Fruit fly (Drosophila melanogaster) whole organism, embryonic: ENCODE results near the gene KP78a.

Source experiments
- Abd-B ChIP-seq: fragments of 200-800 bp; sonication (Bioruptor generic); optimal IDR thresholded peaks from 2 replicates; lab custom pipeline; 2018; ENCODE audit warnings: missing biosample characterization, mild to moderate bottlenecking, missing genetic modification characterization, moderate library complexity
- Atf-2 ChIP-seq: fragments of 200-800 bp; sonication (Bioruptor generic); optimal IDR thresholded peaks from 2 replicates; lab custom pipeline; 2016; ENCODE audit warnings: missing biosample characterization, missing genetic modification characterization
- CG10274 ChIP-seq: fragments of 200-800 bp; sonication (Bioruptor generic); optimal IDR thresholded peaks from 3 replicates; lab custom pipeline; 2017; ENCODE audit warnings: missing biosample characterization, mild to moderate bottlenecking, missing genetic modification characterization
- CG10654 ChIP-seq: fragments of 200-800 bp; sonication (Bioruptor generic); optimal IDR thresholded peaks from 2 replicates; lab custom pipeline; 2016; ENCODE audit warnings: missing biosample characterization, missing genetic modification characterization
- CG11085 ChIP-seq: fragments of 200-800 bp; sonication (Bioruptor generic); IDR thresholded peaks from 2 replicates; pipeline ENCODE4 v1.3.6; 2022; ENCODE audit warnings: missing biosample characterization, missing genetic modification characterization
- CG11247 ChIP-seq: fragments of 200-800 bp; sonication (Bioruptor generic); IDR thresholded peaks from 2 replicates; pipeline ENCODE4 v1.3.6; 2022; ENCODE audit warnings: missing biosample characterization, missing genetic modification characterization
- CG12219 ChIP-seq: fragments of 200-800 bp; sonication (Bioruptor generic); optimal IDR thresholded peaks from 3 replicates; lab custom pipeline; 2018; ENCODE audit warnings: missing biosample characterization, mild to moderate bottlenecking, missing genetic modification characterization
- CG13424 ChIP-seq: fragments of 200-800 bp; sonication (Bioruptor generic); optimal IDR thresholded peaks from 2 replicates; lab custom pipeline; 2019; ENCODE audit warnings: missing biosample characterization, mild to moderate bottlenecking, missing genetic modification characterization, moderate library complexity
- CG14441 ChIP-seq: fragments of 200-800 bp; sonication (Bioruptor generic); IDR thresholded peaks from 2 replicates; pipeline ENCODE4 v1.3.6; 2022; ENCODE audit warnings: missing biosample characterization, missing genetic modification characterization
- CG1529 ChIP-seq: fragments of 200-800 bp; sonication (Bioruptor generic); optimal IDR thresholded peaks from 3 replicates; lab custom pipeline; 2018; ENCODE audit warnings: missing biosample characterization, missing genetic modification characterization
- CG16779 ChIP-seq: fragments of 200-800 bp; sonication (Bioruptor generic); IDR thresholded peaks from 2 replicates; pipeline ENCODE4 v1.3.6; 2022; ENCODE audit warnings: missing biosample characterization, missing genetic modification characterization
- CG17186 ChIP-seq: fragments of 200-800 bp; sonication (Bioruptor generic); optimal IDR thresholded peaks from 3 replicates; lab custom pipeline; 2017; ENCODE audit warnings: missing biosample characterization, missing genetic modification reagents, missing genetic modification characterization
- CG17385 ChIP-seq: fragments of 200-800 bp; sonication (Bioruptor generic); optimal IDR thresholded peaks from 3 replicates; lab custom pipeline; 2018; ENCODE audit warnings: missing biosample characterization, mild to moderate bottlenecking, missing genetic modification characterization
- CG17612 ChIP-seq: fragments of 200-800 bp; sonication (Bioruptor generic); IDR thresholded peaks from 2 replicates; pipeline ENCODE4 v1.3.6; 2022; ENCODE audit warnings: missing biosample characterization, missing genetic modification characterization
- CG2120 ChIP-seq: fragments of 200-800 bp; sonication (Bioruptor generic); optimal IDR thresholded peaks from 3 replicates; lab custom pipeline; 2016; ENCODE audit warnings: missing biosample characterization, missing genetic modification characterization
- CG32532 ChIP-seq: fragments of 200-800 bp; sonication (Bioruptor generic); IDR thresholded peaks from 2 replicates; pipeline ENCODE4 v1.3.6; 2022; ENCODE audit warnings: missing biosample characterization, missing genetic modification characterization
- CG4282 ChIP-seq: fragments of 200-800 bp; sonication (Bioruptor generic); optimal IDR thresholded peaks from 2 replicates; lab custom pipeline; 2016; ENCODE audit warnings: missing biosample characterization, missing genetic modification characterization
- CG4328 ChIP-seq: fragments of 200-800 bp; sonication (Bioruptor generic); optimal IDR thresholded peaks from 3 replicates; lab custom pipeline; 2017; ENCODE audit warnings: missing biosample characterization, missing genetic modification reagents, missing genetic modification characterization
- CG4360 ChIP-seq: fragments of 200-800 bp; sonication (Bioruptor generic); IDR thresholded peaks from 2 replicates; pipeline ENCODE4 v1.3.6; 2022; ENCODE audit warnings: missing biosample characterization, missing genetic modification characterization
- CG4820 ChIP-seq: fragments of 200-800 bp; sonication (Bioruptor generic); optimal IDR thresholded peaks from 3 replicates; lab custom pipeline; 2016; ENCODE audit warnings: missing biosample characterization, missing genetic modification characterization
- CG7271 ChIP-seq: fragments of 200-800 bp; sonication (Bioruptor generic); optimal IDR thresholded peaks from 2 replicates; lab custom pipeline; 2018; ENCODE audit warnings: missing biosample characterization, mild to moderate bottlenecking, missing genetic modification characterization, moderate library complexity
- CG7357 ChIP-seq: fragments of 200-800 bp; sonication (Bioruptor generic); IDR thresholded peaks from 3 replicates; pipeline ENCODE4 v1.3.6; 2022; ENCODE audit warnings: missing biosample characterization, missing genetic modification characterization
- CG7928 ChIP-seq: fragments of 200-800 bp; sonication (Bioruptor generic); optimal IDR thresholded peaks from 2 replicates; lab custom pipeline; 2017; ENCODE audit warnings: missing biosample characterization, mild to moderate bottlenecking, missing genetic modification characterization
- CG8944 ChIP-seq: fragments of 200-800 bp; sonication (Bioruptor generic); optimal IDR thresholded peaks from 3 replicates; lab custom pipeline; 2016; ENCODE audit warnings: missing biosample characterization, missing genetic modification characterization
- CG9817 ChIP-seq: fragments of 200-800 bp; sonication (Bioruptor generic); optimal IDR thresholded peaks from 2 replicates; lab custom pipeline; 2018; ENCODE audit warnings: missing biosample characterization, mild to moderate bottlenecking, missing genetic modification characterization, moderate library complexity
- Dll ChIP-seq: fragments of 200-800 bp; sonication (Bioruptor generic); IDR thresholded peaks from 4 replicates; pipeline ENCODE4 v1.3.6; 2022; ENCODE audit warnings: missing biosample characterization, missing genetic modification characterization; ENCODE audit not compliant: partially characterized antibody
- Dref ChIP-seq: fragments of 200-800 bp; sonication (Bioruptor generic); IDR thresholded peaks from 2 replicates; pipeline ENCODE4 v1.3.6; 2022; ENCODE audit warnings: missing biosample characterization, missing genetic modification characterization
- Fer2 ChIP-seq: fragments of 200-800 bp; sonication (Bioruptor generic); optimal IDR thresholded peaks from 2 replicates; lab custom pipeline; 2018; ENCODE audit warnings: missing biosample characterization, mild to moderate bottlenecking, missing genetic modification characterization, moderate library complexity
- Hr3 ChIP-seq: fragments of 200-800 bp; sonication (Bioruptor generic); optimal IDR thresholded peaks from 3 replicates; lab custom pipeline; 2016; ENCODE audit warnings: missing biosample characterization, missing genetic modification characterization
- Hr39 ChIP-seq: fragments of >200 bp; optimal IDR thresholded peaks from 2 replicates; lab custom pipeline; 2017
- MBD-R2 ChIP-seq: fragments of 200-800 bp; sonication (Bioruptor generic); IDR thresholded peaks from 2 replicates; pipeline ENCODE4 v1.3.6; 2022; ENCODE audit warnings: missing biosample characterization, missing genetic modification characterization
- Myb ChIP-seq: fragments of 200-800 bp; sonication (Bioruptor generic); optimal IDR thresholded peaks from 2 replicates; lab custom pipeline; 2016; ENCODE audit warnings: missing biosample characterization, missing genetic modification characterization
- Side ChIP-seq: fragments of 200-800 bp; sonication (Bioruptor generic); optimal IDR thresholded peaks from 2 replicates; lab custom pipeline; 2016; ENCODE audit warnings: missing biosample characterization, missing genetic modification characterization
- Six4 ChIP-seq: fragments of 200-800 bp; sonication (Bioruptor generic); optimal IDR thresholded peaks from 2 replicates; lab custom pipeline; 2016; ENCODE audit warnings: missing biosample characterization, missing genetic modification characterization
- Sry-δ ChIP-seq: fragments of 200-800 bp; sonication (Bioruptor generic); optimal IDR thresholded peaks from 2 replicates; lab custom pipeline; 2016; ENCODE audit warnings: missing biosample characterization, missing genetic modification characterization
- Usf ChIP-seq: fragments of 200-800 bp; sonication (Bioruptor generic); optimal IDR thresholded peaks from 2 replicates; lab custom pipeline; 2017; ENCODE audit warnings: missing genotype, missing biosample characterization, missing genetic modification characterization
- YL-1 ChIP-seq: fragments of 200-800 bp; sonication (Bioruptor generic); optimal IDR thresholded peaks from 3 replicates; lab custom pipeline; 2017; ENCODE audit warnings: missing biosample characterization, mild to moderate bottlenecking, missing genetic modification characterization
- cad ChIP-seq: fragments of >200 bp; optimal IDR thresholded peaks from 2 replicates; lab custom pipeline; 2017; ENCODE audit warnings: missing biosample characterization, missing genetic modification characterization
- cg ChIP-seq: fragments of 200-800 bp; sonication (Bioruptor generic); optimal IDR thresholded peaks from 3 replicates; lab custom pipeline; 2019; ENCODE audit warnings: missing biosample characterization, mild to moderate bottlenecking, missing genetic modification characterization, moderate library complexity
- croc ChIP-seq: fragments of 200-800 bp; sonication (Bioruptor generic); conservative IDR thresholded peaks from 3 replicates; pipeline ENCODE4 v1.3.6; 2022; ENCODE audit warnings: missing biosample characterization, missing genetic modification characterization
- disco-r ChIP-seq: fragments of 200-800 bp; sonication (Bioruptor generic); optimal IDR thresholded peaks from 2 replicates; lab custom pipeline; 2016; ENCODE audit warnings: missing biosample characterization, missing genetic modification characterization
- hbn ChIP-seq: fragments of 200-800 bp; sonication (Bioruptor generic); IDR thresholded peaks from 2 replicates; pipeline ENCODE4 v1.3.6; 2022; ENCODE audit warnings: missing biosample characterization, missing genetic modification characterization; ENCODE audit not compliant: partially characterized antibody
- lov ChIP-seq, 2 experiments: fragments of 200-800 bp in 1 of 2; fragments of >200 bp in 1 of 2; sonication (Bioruptor generic) in 1 of 2; IDR thresholded peaks in 1 of 2; optimal IDR thresholded peaks in 1 of 2; 2 replicates in 1 of 2; 3 replicates in 1 of 2; pipeline versions ENCODE4 v1.3.6 to Lab custom; 2017 to 2022; ENCODE audit warnings: missing biosample characterization in 1 of 2, missing genetic modification characterization in 1 of 2
- mam ChIP-seq: fragments of 200-800 bp; sonication (Bioruptor generic); optimal IDR thresholded peaks from 3 replicates; lab custom pipeline; 2016; ENCODE audit warnings: missing biosample characterization, missing genetic modification characterization
- nerfin-2 ChIP-seq: fragments of 200-800 bp; sonication (Bioruptor generic); IDR thresholded peaks from 2 replicates; pipeline ENCODE4 v1.3.6; 2022; ENCODE audit warnings: missing biosample characterization, missing genetic modification characterization; ENCODE audit not compliant: partially characterized antibody
- psq ChIP-seq: fragments of 200-800 bp; sonication (Bioruptor generic); optimal IDR thresholded peaks from 2 replicates; lab custom pipeline; 2017; ENCODE audit warnings: missing biosample characterization, missing genetic modification characterization
- rib ChIP-seq: fragments of 200-800 bp; sonication (Bioruptor generic); IDR thresholded peaks from 2 replicates; pipeline ENCODE4 v1.3.6; 2022; ENCODE audit warnings: missing biosample characterization, missing genetic modification characterization
- sim ChIP-seq: fragments of 200-800 bp; sonication (Bioruptor generic); IDR thresholded peaks from 2 replicates; pipeline ENCODE4 v1.3.6; 2022; ENCODE audit warnings: missing biosample characterization, missing genetic modification characterization
- sima ChIP-seq: fragments of 200-800 bp; sonication (Bioruptor generic); optimal IDR thresholded peaks from 2 replicates; lab custom pipeline; 2016; ENCODE audit warnings: missing biosample characterization, missing genetic modification characterization
- slp2 ChIP-seq: fragments of 200-800 bp; sonication (Bioruptor generic); optimal IDR thresholded peaks from 2 replicates; lab custom pipeline; 2016; ENCODE audit warnings: missing biosample characterization, missing genetic modification characterization
- sna ChIP-seq: fragments of 200-800 bp; sonication (Bioruptor generic); IDR thresholded peaks from 2 replicates; pipeline ENCODE4 v1.3.6; 2022; ENCODE audit warnings: missing biosample characterization, missing genetic modification characterization; ENCODE audit not compliant: partially characterized antibody
- sob ChIP-seq: fragments of 200-800 bp; sonication (Bioruptor generic); IDR thresholded peaks from 2 replicates; pipeline ENCODE4 v1.3.6; 2022; ENCODE audit warnings: missing biosample characterization, missing genetic modification characterization
- zfh1 ChIP-seq: fragments of 200-800 bp; sonication (Bioruptor generic); IDR thresholded peaks from 3 replicates; pipeline ENCODE4 v1.3.6; 2022; ENCODE audit warnings: missing biosample characterization, missing genetic modification characterization

KP78a gene

DNA sequence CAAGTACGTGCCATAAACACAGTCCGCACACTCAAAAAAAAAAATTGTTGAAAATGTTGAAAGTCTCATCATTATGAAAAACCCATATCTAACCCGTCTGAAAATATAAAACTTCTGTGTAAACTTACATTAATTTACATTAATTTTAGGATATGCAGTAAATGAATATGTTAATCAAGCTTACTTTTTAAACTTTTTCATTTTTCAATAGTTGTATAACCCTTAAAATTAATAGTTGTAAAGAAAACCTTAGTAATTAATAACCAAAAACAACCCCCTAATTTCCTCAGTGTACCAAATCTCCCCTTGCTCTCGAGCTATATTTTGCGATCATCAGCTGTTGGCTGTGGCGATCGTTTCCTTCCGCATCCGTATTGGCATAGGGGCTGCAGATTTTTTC lies 15.8 kb upstream of the KP78a start (continued):
- TF ChIP-seq sna (GFP tag; lab: Robert Waterston, UW) = no peak
- TF ChIP-seq CG7928 (GFP tag; lab: Kevin White, UChicago) = no peak
- no peak for TF ChIP-seq CG7357 (GFP tag; lab: Robert Waterston, UW)
- no peak for TF ChIP-seq cg (GFP tag; lab: Kevin White, UChicago)
- no peak for TF ChIP-seq CG11247 (GFP tag; lab: Robert Waterston, UW)
- TF ChIP-seq Atf-2 (GFP tag; lab: Kevin White, UChicago) = no peak
- TF ChIP-seq cad (GFP tag; lab: Kevin White, UChicago) = no peak
- no peak for TF ChIP-seq CG10274 (GFP tag; lab: Kevin White, UChicago)
- TF ChIP-seq sim (GFP tag; lab: Robert Waterston, UW) = 0 out of 2 replicates have a peak, but pooled peaks have one; percentile 39
- no peak for TF ChIP-seq sima (GFP tag; lab: Kevin White, UChicago)
- TF ChIP-seq zfh1 = peak; percentile 72
- no peak for TF ChIP-seq psq (GFP tag; lab: Kevin White, UChicago)
- TF ChIP-seq CG1529 = no peak
- no peak for TF ChIP-seq YL-1 (GFP tag; lab: Kevin White, UChicago)
- TF ChIP-seq Fer2 (tag; lab: Kevin White, UChicago) = no peak
- no peak for TF ChIP-seq rib (GFP tag; lab: Robert Waterston, UW)
- TF ChIP-seq CG11085 = no peak
- no peak for TF ChIP-seq nerfin-2 (GFP tag; lab: Robert Waterston, UW)
- TF ChIP-seq mam (GFP tag; lab: Kevin White, UChicago) = no peak
- no peak for TF ChIP-seq CG17186 (GFP tag; lab: Kevin White, UChicago)
- peak; percentile 46; the same call in 1 of the 3 replicates for TF ChIP-seq croc (GFP tag; lab: Robert Waterston, UW)
- TF ChIP-seq CG13424 = peak; percentile 20
- no peak for TF ChIP-seq Hr39
- TF ChIP-seq hbn (GFP tag; lab: Robert Waterston, UW) = no peak
- peak; percentile 27 for TF ChIP-seq CG7271 (tag; lab: Kevin White, UChicago)
- peak; percentile 47 for TF ChIP-seq CG4820 (GFP tag; lab: Kevin White, UChicago)
- no peak for TF ChIP-seq Dll
- no peak for TF ChIP-seq sob (GFP tag; lab: Robert Waterston, UW)
- TF ChIP-seq Myb (GFP tag; lab: Kevin White, UChicago) = no peak
- no peak for TF ChIP-seq CG16779
- no peak for TF ChIP-seq Dref
- TF ChIP-seq Side (GFP tag; lab: Kevin White, UChicago) = no peak
- TF ChIP-seq Usf (GFP tag; lab: Kevin White, UChicago) = peak; percentile 26
- no peak for TF ChIP-seq CG4328 (GFP tag; lab: Kevin White, UChicago)
- TF ChIP-seq Six4 (GFP tag; lab: Kevin White, UChicago) = peak; percentile 16
- TF ChIP-seq CG4360 (GFP tag; lab: Robert Waterston, UW) = no peak
- TF ChIP-seq CG9817 = no peak
- TF ChIP-seq Sry-δ (GFP tag; lab: Kevin White, UChicago) = no peak
- TF ChIP-seq slp2 = no peak
- peak; percentile 45 for TF ChIP-seq Abd-B (GFP tag; lab: Kevin White, UChicago)
- no peak for TF ChIP-seq lov (optimal IDR thresholded peaks at IDR 0.05; lab: Kevin White, UChicago)
- no peak for TF ChIP-seq lov (GFP tag; IDR thresholded peaks at IDR 0.05; lab: Robert Waterston, UW)
- TF ChIP-seq CG12219 (GFP tag; lab: Kevin White, UChicago) = no peak
- TF ChIP-seq MBD-R2 = no peak
- no peak for TF ChIP-seq CG17612 (GFP tag; lab: Robert Waterston, UW)
- no peak for TF ChIP-seq disco-r (GFP tag; lab: Kevin White, UChicago)
- TF ChIP-seq CG14441 (GFP tag; lab: Robert Waterston, UW) = no peak
- no peak for TF ChIP-seq CG10654 (GFP tag; lab: Kevin White, UChicago)
- no peak for TF ChIP-seq CG17385 (GFP tag; lab: Kevin White, UChicago)
- no peak for TF ChIP-seq CG2120
- no peak for TF ChIP-seq CG8944 (GFP tag; lab: Kevin White, UChicago)
- TF ChIP-seq CG32532 (GFP tag; lab: Robert Waterston, UW) = no peak
- peak; percentile 11 for TF ChIP-seq Hr3
- no peak for TF ChIP-seq CG4282 (GFP tag; lab: Kevin White, UChicago)
